Fruit fly (Drosophila melanogaster): ENCODE measurements around the gene CG9451.

dm6 chr3L:19519349-19519748 lies 18.8 kb upstream of the CG9451 start, which contains the start of gene Cpr76Bb:
- TF ChIP-seq toe (GFP tag; optimal IDR thresholded peaks at IDR 0.05) (no peak), CG11617 (GFP tag; optimal IDR thresholded peaks at IDR 0.05) (no peak), CG33017 (tag; optimal IDR thresholded peaks at IDR 0.05) (no peak), bab1 (GFP tag; optimal IDR thresholded peaks at IDR 0.05) (no peak), CG7101 (tag; optimal IDR thresholded peaks at IDR 0.05) (no peak), pad (GFP tag; optimal IDR thresholded peaks at IDR 0.05) (no peak), kay (GFP tag; ENCODE audit: borderline replicate concordance) (no peak), tj (GFP tag; optimal IDR thresholded peaks at IDR 0.05) (no peak), CG7045 (GFP tag; optimal IDR thresholded peaks at IDR 0.05) (no peak), Mnt (GFP tag; optimal IDR thresholded peaks at IDR 0.05) (no peak), CG5204 (GFP tag; optimal IDR thresholded peaks at IDR 0.05) (no peak), CG14711 (tag; optimal IDR thresholded peaks at IDR 0.05) (no peak), CG1620 (GFP tag; optimal IDR thresholded peaks at IDR 0.05) (no peak)

Data from whole organism, adult.